Fruit fly (Drosophila melanogaster) whole organism, pupa: ENCODE data around the gene CG1265.

Experiments used
- CG10348 ChIP-seq: fragments of 200-800 bp; sonication (Bioruptor generic); IDR thresholded peaks from 2 replicates; pipeline ENCODE4 v1.3.6; 2022; ENCODE audit warnings: missing biosample characterization, missing genetic modification characterization
- CG12605 ChIP-seq: fragments of 200-800 bp; sonication (Bioruptor generic); IDR thresholded peaks from 2 replicates; pipeline ENCODE4 v1.3.6; 2022; ENCODE audit warnings: missing biosample characterization, missing genetic modification characterization
- CG13204 ChIP-seq: fragments of 200-800 bp; sonication (Bioruptor generic); optimal IDR thresholded peaks from 2 replicates; lab custom pipeline; 2018; ENCODE audit warnings: missing biosample characterization, mild to moderate bottlenecking, missing genetic modification characterization, moderate library complexity
- CG15710 ChIP-seq: fragments of 200-800 bp; sonication (Bioruptor generic); optimal IDR thresholded peaks from 2 replicates; lab custom pipeline; 2018; ENCODE audit warnings: missing biosample characterization, mild to moderate bottlenecking, missing genetic modification characterization, moderate library complexity
- CG17806 ChIP-seq: fragments of 200-800 bp; sonication (Bioruptor generic); optimal IDR thresholded peaks from 2 replicates; lab custom pipeline; 2018; ENCODE audit warnings: missing biosample characterization, mild to moderate bottlenecking, missing genetic modification characterization, moderate library complexity
- D1 ChIP-seq: fragments of 200-800 bp; sonication (Bioruptor generic); optimal IDR thresholded peaks from 2 replicates; lab custom pipeline; 2018; ENCODE audit warnings: missing biosample characterization, mild to moderate bottlenecking, missing genetic modification characterization, moderate library complexity
- EcR ChIP-seq: fragments of 200-800 bp; sonication (Bioruptor generic); optimal IDR thresholded peaks from 3 replicates; lab custom pipeline; 2019; ENCODE audit warnings: missing biosample characterization, missing genetic modification characterization, mild to moderate bottlenecking, moderate library complexity, missing genetic modification reagents

- TF ChIP-seq EcR (GFP tag; lab: Kevin White, UChicago), result no peak
- no peak for TF ChIP-seq CG17806 (tag; lab: Kevin White, UChicago)
- TF ChIP-seq CG15710 (tag; lab: Kevin White, UChicago), result no peak
- no peak for TF ChIP-seq D1 (tag; lab: Kevin White, UChicago)
- no peak for TF ChIP-seq CG10348 (GFP tag; lab: Robert Waterston, UW)
- TF ChIP-seq CG12605, result no peak
- no peak for TF ChIP-seq CG13204
These were observed 43.1 kb upstream of the CG1265 start, which contains the start of gene Cpr64Ab for dm6 chr3L:4211440-4211839.
